Worm (Caenorhabditis elegans): ENCODE data around the gene clec-213.

Gene clec-213

ce11 chrV:7595132-7595531, 9.8 kb upstream of the clec-213 start:
- no peak for TF ChIP-seq nhr-237 (tag; optimal IDR thresholded peaks at IDR 0.05)
- no peak for TF ChIP-seq nhr-12 (tag; optimal IDR thresholded peaks at IDR 0.05)
- no peak for TF ChIP-seq bed-3 (GFP tag; optimal IDR thresholded peaks at IDR 0.05)
- no peak for TF ChIP-seq elt-1 (tag; optimal IDR thresholded peaks at IDR 0.05; ENCODE audit: borderline replicate concordance, insufficient read depth)
- no peak for TF ChIP-seq elt-3 (tag; optimal IDR thresholded peaks at IDR 0.05)
- no peak for TF ChIP-seq unc-62 (GFP tag; optimal IDR thresholded peaks at IDR 0.05)
- TF ChIP-seq M03D4.4 (tag; optimal IDR thresholded peaks at IDR 0.05), result no peak
- no peak for TF ChIP-seq ceh-43 (GFP tag; optimal IDR thresholded peaks at IDR 0.05)
- TF ChIP-seq mep-1 (tag; optimal IDR thresholded peaks at IDR 0.05), result no peak
- no peak for TF ChIP-seq sem-2 (GFP tag; optimal IDR thresholded peaks at IDR 0.05)
- TF ChIP-seq ztf-11 (tag; optimal IDR thresholded peaks at IDR 0.05), result no peak
- no peak for TF ChIP-seq blmp-1 (tag; optimal IDR thresholded peaks at IDR 0.05)
- TF ChIP-seq flh-1 (GFP tag; optimal IDR thresholded peaks at IDR 0.05), result no peak
- no peak for TF ChIP-seq ceh-83 (GFP tag; optimal IDR thresholded peaks at IDR 0.05)
- TF ChIP-seq lin-13 (tag; optimal IDR thresholded peaks at IDR 0.05), result no peak
- TF ChIP-seq unc-120 (tag; optimal IDR thresholded peaks at IDR 0.05; ENCODE audit: poor library complexity, severe bottlenecking), result no peak

DNA sequence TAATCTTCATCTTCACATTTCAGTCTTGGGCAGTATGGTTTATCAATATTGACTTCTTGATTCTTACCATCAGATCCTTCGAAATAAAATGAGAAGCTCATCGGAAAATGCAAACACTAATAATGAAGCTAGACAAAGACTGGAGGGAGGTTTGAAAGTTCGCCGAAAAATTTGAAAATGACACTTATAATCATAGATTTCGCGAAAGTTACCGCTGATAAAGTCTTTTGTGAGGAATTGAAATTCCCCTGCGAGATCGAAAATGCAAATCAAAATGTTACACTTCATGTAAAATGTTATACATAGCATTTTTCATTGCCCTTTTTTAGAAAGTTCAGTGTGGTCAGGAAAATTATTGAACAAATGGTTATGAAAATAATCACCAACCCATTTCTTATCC, 6.7 kb upstream of the clec-213 start, which contains the start of gene C50E3.7:
C50E3.7 (minus strand) TSS at position 101 of the 400 bp plus-strand sequence.
- TF ChIP-seq snpc-4 (tag; optimal IDR thresholded peaks at IDR 0.05) (no peak), sptf-1 (tag; optimal IDR thresholded peaks at IDR 0.05) (no peak), lin-32 (GFP tag; optimal IDR thresholded peaks at IDR 0.05) (no peak), nhr-76 (tag; optimal IDR thresholded peaks at IDR 0.05) (no peak), bed-3 (GFP tag; optimal IDR thresholded peaks at IDR 0.05) (no peak), ceh-39 (tag; optimal IDR thresholded peaks at IDR 0.05) (no peak), unc-39 (tag; optimal IDR thresholded peaks at IDR 0.05) (no peak), nhr-12 (tag; optimal IDR thresholded peaks at IDR 0.05) (no peak), unc-120 (tag; optimal IDR thresholded peaks at IDR 0.05; ENCODE audit: poor library complexity, severe bottlenecking) (no peak), pha-4 (tag; optimal IDR thresholded peaks at IDR 0.05) (no peak), ham-2 (GFP tag; optimal IDR thresholded peaks at IDR 0.05) (no peak), elt-1 (tag; optimal IDR thresholded peaks at IDR 0.05; ENCODE audit: borderline replicate concordance, insufficient read depth) (no peak), mab-5 (tag; optimal IDR thresholded peaks at IDR 0.05) (no peak)

- TF ChIP-seq ces-1 (GFP tag; optimal IDR thresholded peaks at IDR 0.05) (no peak), nhr-12 (tag; optimal IDR thresholded peaks at IDR 0.05) (no peak), cnd-1 (tag; optimal IDR thresholded peaks at IDR 0.05) (no peak), nhr-76 (tag; optimal IDR thresholded peaks at IDR 0.05) (no peak), mab-5 (tag; optimal IDR thresholded peaks at IDR 0.05) (no peak), lin-13 (tag; optimal IDR thresholded peaks at IDR 0.05) (no peak), ceh-39 (tag; optimal IDR thresholded peaks at IDR 0.05) (no peak), unc-39 (tag; optimal IDR thresholded peaks at IDR 0.05) (no peak), nhr-28 (tag; optimal IDR thresholded peaks at IDR 0.05) (no peak), ham-2 (GFP tag; optimal IDR thresholded peaks at IDR 0.05) (no peak), pha-4 (tag; optimal IDR thresholded peaks at IDR 0.05) (no peak), sem-2 (GFP tag; optimal IDR thresholded peaks at IDR 0.05) (no peak), zip-8 (tag; optimal IDR thresholded peaks at IDR 0.05) (no peak), tbx-8 (GFP tag; optimal IDR thresholded peaks at IDR 0.05) (no peak), snpc-4 (tag; optimal IDR thresholded peaks at IDR 0.05) (no peak), nhr-237 (tag; optimal IDR thresholded peaks at IDR 0.05) (no peak), ceh-83 (GFP tag; optimal IDR thresholded peaks at IDR 0.05) (no peak)
These were observed 4.8 kb upstream of the clec-213 start, which contains the start of gene C50E3.9 for ce11 chrV:7600149-7600548. C50E3.9 (minus strand) TSS chrV:7600249.

- no peak for TF ChIP-seq lin-13 (tag; optimal IDR thresholded peaks at IDR 0.05)
- no peak for TF ChIP-seq pha-4 (tag; optimal IDR thresholded peaks at IDR 0.05)
- TF ChIP-seq flh-1 (GFP tag; optimal IDR thresholded peaks at IDR 0.05), result no peak
- no peak for TF ChIP-seq unc-120 (tag; optimal IDR thresholded peaks at IDR 0.05; ENCODE audit: poor library complexity, severe bottlenecking)
- no peak for TF ChIP-seq mab-5 (tag; optimal IDR thresholded peaks at IDR 0.05)
- no peak for TF ChIP-seq mls-2 (tag; optimal IDR thresholded peaks at IDR 0.05)
- no peak for TF ChIP-seq sptf-1 (tag; optimal IDR thresholded peaks at IDR 0.05)
- no peak for TF ChIP-seq ceh-43 (GFP tag; optimal IDR thresholded peaks at IDR 0.05)
- no peak for TF ChIP-seq ceh-39 (tag; optimal IDR thresholded peaks at IDR 0.05)
- no peak for TF ChIP-seq tbx-8 (GFP tag; optimal IDR thresholded peaks at IDR 0.05)
These were observed 3.5 kb upstream of the clec-213 start, which contains the start of gene scl-26 for ce11 chrV:7601443-7601842. scl-26 (minus strand) TSS chrV:7601543.

ce11 chrV:7603404-7603803, 1.6 kb upstream of the clec-213 start, which contains the start of gene C50E3.11:
C50E3.11 (minus strand) TSS chrV:7603486.
- TF ChIP-seq sem-2 (GFP tag; optimal IDR thresholded peaks at IDR 0.05) (no peak), flh-1 (GFP tag; optimal IDR thresholded peaks at IDR 0.05) (no peak), tbx-8 (GFP tag; optimal IDR thresholded peaks at IDR 0.05) (no peak), ztf-11 (tag; optimal IDR thresholded peaks at IDR 0.05) (no peak), cnd-1 (tag; optimal IDR thresholded peaks at IDR 0.05) (no peak), bed-3 (GFP tag; optimal IDR thresholded peaks at IDR 0.05) (no peak), nhr-2 (tag; optimal IDR thresholded peaks at IDR 0.05) (no peak), blmp-1 (tag; optimal IDR thresholded peaks at IDR 0.05) (no peak), ceh-39 (tag; optimal IDR thresholded peaks at IDR 0.05) (no peak), sptf-1 (tag; optimal IDR thresholded peaks at IDR 0.05) (no peak), snpc-4 (tag; optimal IDR thresholded peaks at IDR 0.05) (no peak), unc-62 (GFP tag; optimal IDR thresholded peaks at IDR 0.05) (no peak), nhr-76 (tag; optimal IDR thresholded peaks at IDR 0.05) (no peak), elt-3 (tag; optimal IDR thresholded peaks at IDR 0.05) (no peak), ceh-83 (GFP tag; optimal IDR thresholded peaks at IDR 0.05) (no peak), pha-4 (tag; optimal IDR thresholded peaks at IDR 0.05) (no peak), nhr-28 (tag; optimal IDR thresholded peaks at IDR 0.05) (no peak), lsy-2 (tag; optimal IDR thresholded peaks at IDR 0.05) (no peak), mab-5 (tag; optimal IDR thresholded peaks at IDR 0.05) (no peak), ham-2 (GFP tag; optimal IDR thresholded peaks at IDR 0.05) (no peak)
